Fruit fly (Drosophila melanogaster) whole organism, embryonic: ENCODE measurements around the gene Vha68-3.

Experiments used
- B-H1 ChIP-seq: fragments of 200-800 bp; sonication (Bioruptor generic); IDR thresholded peaks from 3 replicates; pipeline ENCODE4 v1.3.6; 2022; ENCODE audit warnings: missing biosample characterization, missing genetic modification characterization
- BEAF-32 ChIP-seq: fragments of 200-800 bp; sonication (Bioruptor generic); optimal IDR thresholded peaks from 3 replicates; lab custom pipeline; 2017; ENCODE audit warnings: missing biosample characterization, missing genetic modification characterization, mild to moderate bottlenecking, moderate library complexity, missing genetic modification reagents
- Bgb ChIP-seq: fragments of 200-800 bp; sonication (Bioruptor generic); IDR thresholded peaks from 2 replicates; pipeline ENCODE4 v1.3.6; 2022; ENCODE audit warnings: missing biosample characterization, missing genetic modification characterization; ENCODE audit not compliant: partially characterized antibody
- CG10321 ChIP-seq: fragments of 200-800 bp; sonication (Bioruptor generic); IDR thresholded peaks from 2 replicates; pipeline ENCODE4 v1.3.6; 2022; ENCODE audit warnings: missing biosample characterization, missing genetic modification characterization
- CG11696 ChIP-seq: fragments of 200-800 bp; sonication (Bioruptor generic); IDR thresholded peaks from 2 replicates; pipeline ENCODE4 v1.3.6; 2022; ENCODE audit warnings: missing biosample characterization, missing genetic modification characterization
- CG11723 ChIP-seq: fragments of 200-800 bp; sonication (Bioruptor generic); optimal IDR thresholded peaks from 2 replicates; lab custom pipeline; 2017; ENCODE audit warnings: missing biosample characterization, mild to moderate bottlenecking, missing genetic modification characterization
- CG12659 ChIP-seq: fragments of 200-800 bp; sonication (Bioruptor generic); optimal IDR thresholded peaks from 3 replicates; lab custom pipeline; 2017; ENCODE audit warnings: mild to moderate bottlenecking, missing biosample characterization, missing genetic modification reagents, missing genetic modification characterization
- CG12744 ChIP-seq: fragments of 200-800 bp; sonication (Bioruptor generic); optimal IDR thresholded peaks from 2 replicates; lab custom pipeline; 2016; ENCODE audit warnings: missing biosample characterization, missing genetic modification characterization
- CG14860 ChIP-seq: fragments of 200-800 bp; sonication (Bioruptor generic); IDR thresholded peaks from 3 replicates; pipeline ENCODE4 v1.3.6; 2022; ENCODE audit warnings: missing biosample characterization, missing genetic modification characterization; ENCODE audit not compliant: partially characterized antibody
- CG1529 ChIP-seq: fragments of 200-800 bp; sonication (Bioruptor generic); optimal IDR thresholded peaks from 3 replicates; lab custom pipeline; 2018; ENCODE audit warnings: missing biosample characterization, missing genetic modification characterization
- CG17385 ChIP-seq: fragments of 200-800 bp; sonication (Bioruptor generic); optimal IDR thresholded peaks from 3 replicates; lab custom pipeline; 2018; ENCODE audit warnings: missing biosample characterization, mild to moderate bottlenecking, missing genetic modification characterization
- CG2116 ChIP-seq: fragments of 200-800 bp; sonication (Bioruptor generic); optimal IDR thresholded peaks from 3 replicates; lab custom pipeline; 2018; ENCODE audit warnings: missing biosample characterization, mild to moderate bottlenecking, missing genetic modification characterization
- CG30020 ChIP-seq: fragments of 200-800 bp; optimal IDR thresholded peaks from 2 replicates; lab custom pipeline; 2019; ENCODE audit warnings: missing biosample characterization, mild to moderate bottlenecking, missing genetic modification characterization, moderate library complexity
- CG32767 ChIP-seq: fragments of 200-800 bp; sonication (Bioruptor generic); IDR thresholded peaks from 2 replicates; pipeline ENCODE4 v1.3.6; 2022; ENCODE audit warnings: missing biosample characterization, missing genetic modification characterization
- CG32772 ChIP-seq: fragments of 200-800 bp; sonication (Bioruptor generic); IDR thresholded peaks from 2 replicates; pipeline ENCODE4 v1.3.6; 2022; ENCODE audit warnings: missing biosample characterization, missing genetic modification characterization
- CG34224 ChIP-seq: fragments of 200-800 bp; sonication (Bioruptor generic); IDR thresholded peaks from 3 replicates; pipeline ENCODE4 v1.3.6; 2022; ENCODE audit warnings: missing biosample characterization, missing genetic modification characterization; ENCODE audit not compliant: partially characterized antibody
- CG4617 ChIP-seq: fragments of 200-800 bp; sonication (Bioruptor generic); optimal IDR thresholded peaks from 3 replicates; lab custom pipeline; 2016; ENCODE audit warnings: missing biosample characterization, missing genetic modification characterization, borderline replicate concordance
- CG6854 ChIP-seq: fragments of 200-800 bp; sonication (Bioruptor generic); optimal IDR thresholded peaks from 3 replicates; lab custom pipeline; 2017; ENCODE audit warnings: missing biosample characterization, mild to moderate bottlenecking, missing genetic modification characterization
- CG7271 ChIP-seq: fragments of 200-800 bp; sonication (Bioruptor generic); optimal IDR thresholded peaks from 2 replicates; lab custom pipeline; 2018; ENCODE audit warnings: missing biosample characterization, mild to moderate bottlenecking, missing genetic modification characterization, moderate library complexity
- CG7987 ChIP-seq: fragments of 200-800 bp; sonication (Bioruptor generic); optimal IDR thresholded peaks from 2 replicates; lab custom pipeline; 2018; ENCODE audit warnings: missing biosample characterization, mild to moderate bottlenecking, missing genetic modification characterization, moderate library complexity
- CG9437 ChIP-seq: fragments of 200-800 bp; sonication (Bioruptor generic); optimal IDR thresholded peaks from 2 replicates; lab custom pipeline; 2018; ENCODE audit warnings: missing biosample characterization, mild to moderate bottlenecking, missing genetic modification characterization
- CG9876 ChIP-seq: fragments of 200-800 bp; sonication (Bioruptor generic); optimal IDR thresholded peaks from 2 replicates; lab custom pipeline; 2016; ENCODE audit warnings: missing biosample characterization, missing genetic modification characterization
- Dll ChIP-seq: fragments of 200-800 bp; sonication (Bioruptor generic); IDR thresholded peaks from 4 replicates; pipeline ENCODE4 v1.3.6; 2022; ENCODE audit warnings: missing biosample characterization, missing genetic modification characterization; ENCODE audit not compliant: partially characterized antibody
- Dp ChIP-seq: fragments of 200-800 bp; sonication (Bioruptor generic); optimal IDR thresholded peaks from 2 replicates; lab custom pipeline; 2018; ENCODE audit warnings: missing biosample characterization, mild to moderate bottlenecking, missing genetic modification characterization, moderate library complexity
- Drgx ChIP-seq: fragments of 200-800 bp; sonication (Bioruptor generic); IDR thresholded peaks from 2 replicates; pipeline ENCODE4 v1.3.6; 2022; ENCODE audit warnings: missing biosample characterization, missing genetic modification characterization
- Fer3 ChIP-seq: fragments of 200-800 bp; sonication (Bioruptor generic); optimal IDR thresholded peaks from 2 replicates; lab custom pipeline; 2018; ENCODE audit warnings: missing biosample characterization, mild to moderate bottlenecking, missing genetic modification characterization, moderate library complexity
- Hey ChIP-seq: fragments of 200-800 bp; sonication (Bioruptor generic); optimal IDR thresholded peaks from 3 replicates; lab custom pipeline; 2018; ENCODE audit warnings: missing biosample characterization, mild to moderate bottlenecking, missing genetic modification characterization
- HmgD ChIP-seq: fragments of 200-800 bp; sonication (Bioruptor generic); optimal IDR thresholded peaks from 3 replicates; lab custom pipeline; 2016; ENCODE audit warnings: missing biosample characterization, missing genetic modification characterization
- Hr3 ChIP-seq: fragments of 200-800 bp; sonication (Bioruptor generic); optimal IDR thresholded peaks from 3 replicates; lab custom pipeline; 2016; ENCODE audit warnings: missing biosample characterization, missing genetic modification characterization
- Jarid2 ChIP-seq: fragments of 200-800 bp; sonication (Bioruptor generic); optimal IDR thresholded peaks from 3 replicates; lab custom pipeline; 2017; ENCODE audit warnings: mild to moderate bottlenecking, missing biosample characterization, missing genetic modification reagents, missing genetic modification characterization
- Kr ChIP-seq: fragments of 200-800 bp; sonication (Bioruptor generic); optimal IDR thresholded peaks from 2 replicates; lab custom pipeline; 2017; ENCODE audit warnings: missing biosample characterization, mild to moderate bottlenecking, missing genetic modification characterization
- Meics ChIP-seq: fragments of 200-800 bp; sonication (Bioruptor generic); optimal IDR thresholded peaks from 2 replicates; lab custom pipeline; 2017; ENCODE audit warnings: missing biosample characterization, mild to moderate bottlenecking, missing genetic modification characterization
- Mrtf ChIP-seq: fragments of 200-800 bp; sonication (Bioruptor generic); IDR thresholded peaks from 3 replicates; pipeline ENCODE4 v1.3.6; 2022; ENCODE audit warnings: missing biosample characterization, missing genetic modification characterization
- NFAT ChIP-seq: fragments of 200-800 bp; sonication (Bioruptor generic); IDR thresholded peaks from 2 replicates; pipeline ENCODE4 v1.3.6; 2022; ENCODE audit warnings: missing biosample characterization, missing genetic modification characterization
- Xbp1 ChIP-seq: fragments of 200-800 bp; sonication (Bioruptor generic); optimal IDR thresholded peaks from 3 replicates; lab custom pipeline; 2016; ENCODE audit warnings: missing biosample characterization, mild to moderate bottlenecking, missing genetic modification characterization
- amos ChIP-seq: fragments of 200-800 bp; sonication (Bioruptor generic); IDR thresholded peaks from 2 replicates; pipeline ENCODE4 v1.3.6; 2022; ENCODE audit warnings: missing biosample characterization, missing genetic modification characterization; ENCODE audit not compliant: partially characterized antibody
- ato ChIP-seq: fragments of 200-800 bp; sonication (Bioruptor generic); IDR thresholded peaks from 2 replicates; pipeline ENCODE4 v1.3.6; 2022; ENCODE audit warnings: missing biosample characterization, missing genetic modification characterization; ENCODE audit not compliant: partially characterized antibody
- az2 ChIP-seq: fragments of 200-800 bp; sonication (Bioruptor generic); optimal IDR thresholded peaks from 3 replicates; lab custom pipeline; 2016; ENCODE audit warnings: missing biosample characterization, missing genetic modification characterization
- ci ChIP-seq: fragments of 200-800 bp; sonication (Bioruptor generic); IDR thresholded peaks from 3 replicates; pipeline ENCODE4 v1.3.6; 2022; ENCODE audit warnings: missing biosample characterization, missing genetic modification characterization
- dmrt99B ChIP-seq: fragments of 200-800 bp; sonication (Bioruptor generic); optimal IDR thresholded peaks from 2 replicates; lab custom pipeline; 2018; ENCODE audit warnings: missing biosample characterization, mild to moderate bottlenecking, missing genetic modification characterization, moderate library complexity
- gcm ChIP-seq: fragments of 200-800 bp; sonication (Bioruptor generic); optimal IDR thresholded peaks from 2 replicates; lab custom pipeline; 2019; ENCODE audit warnings: missing biosample characterization, mild to moderate bottlenecking, missing genetic modification characterization, moderate library complexity
- ken ChIP-seq: fragments of 200-800 bp; sonication (Bioruptor generic); IDR thresholded peaks from 3 replicates; pipeline ENCODE4 v1.3.6; 2022; ENCODE audit warnings: missing biosample characterization, missing genetic modification characterization
- nerfin-1 ChIP-seq: fragments of 200-800 bp; sonication (Bioruptor generic); optimal IDR thresholded peaks from 3 replicates; lab custom pipeline; 2019; ENCODE audit warnings: missing biosample characterization, mild to moderate bottlenecking, missing genetic modification characterization, moderate library complexity
- pita ChIP-seq: fragments of 200-800 bp; sonication (Bioruptor generic); optimal IDR thresholded peaks from 2 replicates; lab custom pipeline; 2017; ENCODE audit warnings: missing biosample characterization, mild to moderate bottlenecking, missing genetic modification characterization
- pnt ChIP-seq: fragments of 200-800 bp; sonication (Bioruptor generic); optimal IDR thresholded peaks from 3 replicates; lab custom pipeline; 2016; ENCODE audit warnings: missing biosample characterization, missing genetic modification characterization
- sd ChIP-seq: fragments of 200-800 bp; sonication (Bioruptor generic); optimal IDR thresholded peaks from 3 replicates; lab custom pipeline; 2018; ENCODE audit warnings: missing biosample characterization, mild to moderate bottlenecking, missing genetic modification characterization, moderate library complexity
- ssp ChIP-seq: fragments of 200-800 bp; sonication (Bioruptor generic); IDR thresholded peaks from 2 replicates; pipeline ENCODE4 v1.3.6; 2022; ENCODE audit warnings: missing biosample characterization, missing genetic modification characterization
- vvl ChIP-seq: fragments of 200-800 bp; sonication (Bioruptor generic); IDR thresholded peaks from 2 replicates; pipeline ENCODE4 v1.3.6; 2022; ENCODE audit warnings: missing biosample characterization, missing genetic modification characterization
- yki ChIP-seq: fragments of >200 bp; optimal IDR thresholded peaks from 3 replicates; lab custom pipeline; 2018
- zen2 ChIP-seq: fragments of 200-800 bp; sonication (Bioruptor generic); IDR thresholded peaks from 3 replicates; pipeline ENCODE4 v1.3.6; 2022; ENCODE audit warnings: missing biosample characterization, missing genetic modification characterization; ENCODE audit not compliant: partially characterized antibody

The Vha68-3 gene

dm6 chr2L:13000393-13001001, 21.9 kb downstream of the Vha68-3 start, which contains the start of gene Yip1d1 (continued):
- TF ChIP-seq CG34224 (GFP tag; lab: Robert Waterston, UW) (peak; percentile 98), CG1529 (GFP tag; lab: Kevin White, UChicago) (no peak), CG17385 (GFP tag; lab: Kevin White, UChicago) (no peak), BEAF-32 (GFP tag; lab: Kevin White, UChicago) (peak; percentile 86), CG12744 (no peak), az2 (no peak), CG32772 (GFP tag; lab: Robert Waterston, UW) (no peak), Bgb (peak; percentile 97), nerfin-1 (tag; lab: Kevin White, UChicago) (peak; percentile 23), Drgx (GFP tag; lab: Robert Waterston, UW) (no peak), CG7987 (GFP tag; lab: Kevin White, UChicago) (no peak), Xbp1 (GFP tag; lab: Kevin White, UChicago) (peak; percentile 11), gcm (no peak), CG32767 (no peak), CG10321 (GFP tag; lab: Robert Waterston, UW) (no peak), Jarid2 (GFP tag; lab: Kevin White, UChicago) (no peak), CG2116 (GFP tag; lab: Kevin White, UChicago) (peak; percentile 76), CG12659 (peak; percentile 56), Meics (no peak), HmgD (GFP tag; lab: Kevin White, UChicago) (no peak), CG6854 (GFP tag; lab: Kevin White, UChicago) (no peak), B-H1 (GFP tag; lab: Robert Waterston, UW) (no peak), pita (GFP tag; lab: Kevin White, UChicago) (no peak), Mrtf (GFP tag; lab: Robert Waterston, UW) (no peak), sd (tag; lab: Kevin White, UChicago) (no peak), CG4617 (GFP tag; lab: Kevin White, UChicago) (peak; percentile 65), amos (GFP tag; lab: Robert Waterston, UW) (peak; percentile 94), CG30020 (peak; percentile 6), Hr3 (GFP tag; lab: Kevin White, UChicago) (no peak), ssp (GFP tag; lab: Robert Waterston, UW) (no peak), CG7271 (tag; lab: Kevin White, UChicago) (no peak), Fer3 (no peak), yki (no peak), ci (GFP tag; lab: Robert Waterston, UW) (no peak), ato (GFP tag; lab: Robert Waterston, UW) (peak; percentile 93), CG9876 (no peak), ken (GFP tag; lab: Robert Waterston, UW) (no peak), vvl (GFP tag; lab: Robert Waterston, UW) (no peak), Dll (GFP tag; lab: Robert Waterston, UW) (peak; percentile 96), CG11696 (GFP tag; lab: Robert Waterston, UW) (no peak), CG9437 (GFP tag; lab: Kevin White, UChicago) (no peak), Dp (peak; percentile 89), NFAT (GFP tag; lab: Robert Waterston, UW) (no peak), Kr (GFP tag; lab: Kevin White, UChicago) (no peak), Hey (tag; lab: Kevin White, UChicago) (no peak), dmrt99B (tag; lab: Kevin White, UChicago) (no peak), pnt (GFP tag; lab: Kevin White, UChicago) (no peak), zen2 (peak; percentile 98), CG14860 (GFP tag; lab: Robert Waterston, UW) (peak; percentile 96), CG11723 (GFP tag; lab: Kevin White, UChicago) (no peak)
